Fruit fly (Drosophila melanogaster) ovary, adult (tissue): ENCODE measurements around the gene CG17032.

Source experiments
- CG17801 ChIP-seq: fragments of 200-800 bp; optimal IDR thresholded peaks from 2 replicates; lab custom pipeline; 2019; ENCODE audit warnings: missing biosample characterization, mild to moderate bottlenecking, missing genetic modification characterization, moderate library complexity; ENCODE audit not compliant: partially characterized antibody

The CG17032 gene

dm6 chr3L:16004401-16005237 is 46.0 kb downstream of the CG17032 start, which contains the start of the genes hzg and mRpS31:
hzg (minus strand) TSS chr3L:16004736.
mRpS31 (plus strand) TSS chr3L:16005193.
- TF ChIP-seq CG17801, result peak; percentile 68

dm6 chr3L:16010176-16010575 is 51.5 kb downstream of the CG17032 start:
- no peak for TF ChIP-seq CG17801
